Worm (Caenorhabditis elegans) whole organism, young adult: Measurements from ENCODE around the gene ZK688.7.

ENCODE experiments used
- F39B2.1 ChIP-seq: fragments of 200-800 bp; sonication (Bioruptor generic); IDR thresholded peaks from 2 replicates; pipeline ENCODE4 v1.3.6; 2022; ENCODE audit warnings: missing genetic modification reagents, missing genetic modification characterization, missing compliant biosample characterization
- T26A5.8 ChIP-seq: sonication (generic microtip); optimal IDR thresholded peaks from 2 replicates; lab custom pipeline; 2016; ENCODE audit warnings: missing genetic modification characterization, missing compliant biosample characterization
- ama-1 ChIP-seq, 3 experiments: fragments of 150-350 bp in 1 of 3; sonication (generic microtip) in 2 of 3; optimal IDR thresholded peaks; 2 replicates each; lab custom pipeline; 2014 to 2018; ENCODE audit warnings: missing biosample characterization in 2 of 3, missing genetic modification characterization in 2 of 3, missing genetic modification reagents in 2 of 3
- ceh-100 ChIP-seq: fragments of 200-800 bp; sonication (Bioruptor generic); IDR thresholded peaks from 2 replicates; pipeline ENCODE4 v1.3.6; 2022; ENCODE audit warnings: missing genetic modification reagents, missing genetic modification characterization, missing compliant biosample characterization
- dox-1 ChIP-seq: fragments of 200-800 bp; sonication (Bioruptor generic); IDR thresholded peaks from 2 replicates; pipeline ENCODE4 v1.3.6; 2022; ENCODE audit warnings: missing genetic modification reagents, missing genetic modification characterization, missing compliant biosample characterization
- ets-4 ChIP-seq: fragments of 200-800 bp; sonication (Bioruptor generic); optimal IDR thresholded peaks from 2 replicates; lab custom pipeline; 2018; ENCODE audit warnings: mild to moderate bottlenecking, missing genetic modification characterization, missing compliant biosample characterization
- nhr-90 ChIP-seq: sonication (generic microtip); optimal IDR thresholded peaks from 2 replicates; lab custom pipeline; 2016; ENCODE audit warnings: missing genotype, mild to moderate bottlenecking, missing genetic modification characterization, missing compliant biosample characterization
- pha-4 ChIP-seq: fragments of 150-350 bp; sonication (generic microtip); optimal IDR thresholded peaks from 2 replicates; lab custom pipeline; 2014; ENCODE audit warnings: missing biosample characterization, missing genetic modification reagents, missing genetic modification characterization
- snpc-4 ChIP-seq, 5 experiments: fragments of 150-350 bp in 1 of 5; sonication (generic microtip) in 4 of 5; optimal IDR thresholded peaks; 2 replicates each; lab custom pipeline; 2014 to 2018; ENCODE audit warnings: missing genetic modification characterization in 5 of 5, missing biosample characterization in 3 of 5, antibody characterized with exemption in 2 of 5, mild to moderate bottlenecking in 2 of 5, missing compliant biosample characterization in 2 of 5, missing genotype in 2 of 5, moderate library complexity in 2 of 5, missing genetic modification reagents in 1 of 5
- sptf-2 ChIP-seq: fragments of 200-800 bp; sonication (Bioruptor generic); optimal IDR thresholded peaks from 2 replicates; lab custom pipeline; 2018; ENCODE audit warnings: mild to moderate bottlenecking, missing genetic modification characterization, missing compliant biosample characterization
- unc-62 ChIP-seq: fragments of 150-350 bp; optimal IDR thresholded peaks from 2 replicates; lab custom pipeline; 2014; ENCODE audit warnings: missing biosample characterization, missing genetic modification reagents, missing genetic modification characterization

DNA sequence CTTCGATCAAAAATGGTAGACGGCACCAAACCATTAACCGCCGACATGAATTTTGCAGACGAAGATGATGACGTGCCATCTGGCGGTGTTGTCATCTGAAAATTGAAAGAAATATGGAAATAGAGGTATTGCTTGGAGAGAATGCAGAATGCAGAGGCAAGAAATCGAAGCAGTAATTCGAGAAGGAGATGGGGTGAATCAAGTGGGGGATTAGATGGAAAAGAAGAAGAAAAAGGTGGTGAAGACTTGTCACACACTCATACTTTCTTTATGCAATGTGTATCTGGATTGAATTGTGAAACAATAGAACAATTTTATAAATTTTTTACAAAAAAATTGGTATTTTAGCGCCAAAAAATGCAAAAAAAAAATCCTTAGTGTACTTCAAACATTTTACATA lies 13.4 kb upstream of the ZK688.7 start, which contains the start of gene tag-250:
- TF ChIP-seq T26A5.8 (tag; lab: Kevin White, UChicago) (no peak), dox-1 (no peak), ets-4 (GFP tag; lab: Kevin White, UChicago) (no peak), F39B2.1 (no peak), ama-1 (optimal IDR thresholded peaks at IDR 0.05; lab: Kevin White, UChicago) (no peak), ama-1 (GFP tag; optimal IDR thresholded peaks at IDR 0.05; lab: Kevin White, UChicago) (no peak), snpc-4 (GFP tag; optimal IDR thresholded peaks at IDR 0.05; lab: Kevin White, UChicago) (no peak), snpc-4 (tag; optimal IDR thresholded peaks at IDR 0.05; lab: Kevin White, UChicago) (no peak), pha-4 (tag; lab: Kevin White, UChicago) (no peak), nhr-90 (tag; lab: Kevin White, UChicago) (no peak), unc-62 (GFP tag; lab: Kevin White, UChicago) (no peak), ceh-100 (GFP tag; lab: Robert Waterston, UW) (no peak), sptf-2 (no peak)
